Worm (Caenorhabditis elegans) whole organism, L4 larva: ENCODE results near the gene ZK402.2.
A peak's percentile ranks its signal among the peaks of the same experiment; 100 is the strongest.
"Not testable (repeated sequence)": the region's sequence is repeated elsewhere in the genome, so short reads cannot be mapped to it uniquely, and the experiment has no call there.

Source experiments
- D1046.2 ChIP-seq: fragments of 200-800 bp; sonication (Bioruptor generic); IDR thresholded peaks from 2 replicates; pipeline ENCODE4 v1.3.6; 2022; ENCODE audit warnings: missing genetic modification characterization, missing compliant biosample characterization
- F10B5.3 ChIP-seq: sonication (generic microtip); optimal IDR thresholded peaks from 2 replicates; lab custom pipeline; 2016; ENCODE audit warnings: mild to moderate bottlenecking, missing genetic modification characterization, missing compliant biosample characterization
- F26F4.8 ChIP-seq: fragments of 200-800 bp; sonication (Bioruptor generic); conservative IDR thresholded peaks from 2 replicates; pipeline ENCODE4 v1.3.6; 2022; ENCODE audit warnings: missing genetic modification characterization, missing compliant biosample characterization
- F49E8.2 ChIP-seq: sonication (generic microtip); optimal IDR thresholded peaks from 2 replicates; lab custom pipeline; 2016; ENCODE audit warnings: missing compliant biosample characterization, mild to moderate bottlenecking, missing genetic modification characterization, borderline replicate concordance
- T20F7.1 ChIP-seq: fragments of 200-800 bp; sonication (Bioruptor generic); optimal IDR thresholded peaks from 2 replicates; lab custom pipeline; 2018; ENCODE audit warnings: mild to moderate bottlenecking, missing genetic modification characterization, missing compliant biosample characterization
- Y48G9A.11 ChIP-seq: fragments of 200-800 bp; sonication (Bioruptor generic); IDR thresholded peaks from 2 replicates; pipeline ENCODE4 v1.3.6; 2022; ENCODE audit warnings: missing genetic modification reagents, missing genetic modification characterization, missing compliant biosample characterization
- Y5F2A.4 ChIP-seq: fragments of 200-800 bp; sonication (Bioruptor generic); optimal IDR thresholded peaks from 2 replicates; lab custom pipeline; 2018; ENCODE audit warnings: mild to moderate bottlenecking, missing genetic modification characterization, missing compliant biosample characterization
- Y75B8A.6 ChIP-seq: fragments of 200-800 bp; sonication (Bioruptor generic); IDR thresholded peaks from 2 replicates; pipeline ENCODE4 v1.3.6; 2022; ENCODE audit warnings: missing genetic modification reagents, missing genetic modification characterization, missing compliant biosample characterization
- ZK337.2 ChIP-seq: fragments of 200-800 bp; sonication (Bioruptor generic); IDR thresholded peaks from 2 replicates; pipeline ENCODE4 v1.3.6; 2022; ENCODE audit warnings: missing genetic modification reagents, missing genetic modification characterization, missing compliant biosample characterization
- aha-1 ChIP-seq: fragments of 150-350 bp; peaks from one replicate; lab custom pipeline; 2014; ENCODE audit warnings: missing biosample characterization, missing genetic modification characterization
- ceh-20 ChIP-seq: fragments of 200-800 bp; sonication (Bioruptor generic); IDR thresholded peaks from 2 replicates; pipeline ENCODE4 v1.3.6; 2022; ENCODE audit warnings: missing genetic modification reagents, missing genetic modification characterization, missing compliant biosample characterization
- ceh-28 ChIP-seq: fragments of 150-350 bp; optimal IDR thresholded peaks from 2 replicates; lab custom pipeline; 2014; ENCODE audit warnings: missing biosample characterization, missing genetic modification reagents, missing genetic modification characterization
- ceh-44 ChIP-seq: fragments of 200-800 bp; sonication (Bioruptor generic); IDR thresholded peaks from 2 replicates; pipeline ENCODE4 v1.3.6; 2022; ENCODE audit warnings: missing genetic modification reagents, missing genetic modification characterization, missing compliant biosample characterization
- ceh-82 ChIP-seq: sonication (generic microtip); optimal IDR thresholded peaks from 2 replicates; lab custom pipeline; 2017; ENCODE audit warnings: missing biosample characterization, missing genetic modification characterization
- ctbp-1 ChIP-seq: fragments of 200-800 bp; sonication (Bioruptor generic); IDR thresholded peaks from 2 replicates; pipeline ENCODE4 v1.3.6; 2022; ENCODE audit warnings: missing genetic modification reagents, missing genetic modification characterization, missing compliant biosample characterization
- daf-8 ChIP-seq: fragments of 200-800 bp; sonication (Bioruptor generic); IDR thresholded peaks from 2 replicates; pipeline ENCODE4 v1.3.6; 2022; ENCODE audit warnings: missing genetic modification characterization, missing compliant biosample characterization
- dmd-6 ChIP-seq: fragments of 200-800 bp; sonication (Bioruptor generic); IDR thresholded peaks from 2 replicates; pipeline ENCODE4 v1.3.6; 2022; ENCODE audit warnings: missing genetic modification reagents, missing genetic modification characterization, missing compliant biosample characterization
- duxl-1 ChIP-seq: sonication (generic microtip); optimal IDR thresholded peaks from 2 replicates; lab custom pipeline; 2016; ENCODE audit warnings: mild to moderate bottlenecking, missing genetic modification characterization, moderate library complexity, missing compliant biosample characterization; ENCODE audit not compliant: poor library complexity
- dve-1 ChIP-seq: sonication (generic microtip); optimal IDR thresholded peaks from 2 replicates; lab custom pipeline; 2017; ENCODE audit warnings: antibody characterized with exemption, mild to moderate bottlenecking, missing genetic modification characterization, missing compliant biosample characterization; ENCODE audit not compliant: insufficient read depth
- fos-1 ChIP-seq: fragments of 150-350 bp; optimal IDR thresholded peaks from 2 replicates; lab custom pipeline; 2014; ENCODE audit warnings: missing biosample characterization, missing genetic modification characterization
- gei-8 ChIP-seq: fragments of 200-800 bp; sonication (Bioruptor generic); optimal IDR thresholded peaks from 2 replicates; lab custom pipeline; 2018; ENCODE audit warnings: mild to moderate bottlenecking, missing genetic modification characterization, missing compliant biosample characterization
- hif-1 ChIP-seq, 2 experiments: sonication (generic microtip); optimal IDR thresholded peaks; 2 replicates each; lab custom pipeline; 2016 to 2017; ENCODE audit warnings: missing compliant biosample characterization in 2 of 2, missing genetic modification characterization in 2 of 2, missing genetic modification reagents in 2 of 2, missing genotype in 2 of 2, mild to moderate bottlenecking in 1 of 2
- hlh-11 ChIP-seq: fragments of 200-800 bp; sonication (Bioruptor generic); optimal IDR thresholded peaks from 2 replicates; lab custom pipeline; 2018; ENCODE audit warnings: mild to moderate bottlenecking, missing genetic modification characterization, missing compliant biosample characterization
- hmg-1.1 ChIP-seq: fragments of 200-800 bp; sonication (Bioruptor generic); IDR thresholded peaks from 2 replicates; pipeline ENCODE4 v1.3.6; 2022; ENCODE audit warnings: missing genetic modification reagents, missing genetic modification characterization, missing compliant biosample characterization
- lin-13 ChIP-seq: fragments of 150-350 bp; optimal IDR thresholded peaks from 2 replicates; lab custom pipeline; 2014; ENCODE audit warnings: missing biosample characterization, missing genetic modification reagents, missing genetic modification characterization
- lin-29 ChIP-seq: fragments of 200-800 bp; sonication (Bioruptor generic); IDR thresholded peaks from 2 replicates; pipeline ENCODE4 v1.3.6; 2022; ENCODE audit warnings: missing genetic modification reagents, missing genetic modification characterization, missing compliant biosample characterization
- lsy-2 ChIP-seq, 2 experiments: fragments of 150-350 bp in 1 of 2; sonication (generic microtip) in 1 of 2; optimal IDR thresholded peaks; 2 replicates each; lab custom pipeline; 2014 to 2017; ENCODE audit warnings: missing biosample characterization in 2 of 2, missing genetic modification characterization in 2 of 2
- mes-2 ChIP-seq: sonication (generic microtip); optimal IDR thresholded peaks from 2 replicates; lab custom pipeline; 2016; ENCODE audit warnings: missing genotype, mild to moderate bottlenecking, missing genetic modification characterization, missing compliant biosample characterization; ENCODE audit not compliant: poor library complexity, severe bottlenecking
- nhr-10 ChIP-seq: fragments of 150-350 bp; optimal IDR thresholded peaks from 2 replicates; lab custom pipeline; 2014; ENCODE audit warnings: missing biosample characterization, missing genetic modification characterization
- nhr-237 ChIP-seq: sonication (generic microtip); optimal IDR thresholded peaks from 2 replicates; lab custom pipeline; 2017; ENCODE audit warnings: missing biosample characterization, missing genetic modification characterization
- nhr-42 ChIP-seq: fragments of 200-800 bp; sonication (Bioruptor generic); IDR thresholded peaks from 2 replicates; pipeline ENCODE4 v1.3.6; 2022; ENCODE audit warnings: missing genetic modification characterization, missing compliant biosample characterization
- nhr-76 ChIP-seq: fragments of 150-350 bp; optimal IDR thresholded peaks from 2 replicates; lab custom pipeline; 2014; ENCODE audit warnings: missing biosample characterization, missing genetic modification characterization
- nhr-77 ChIP-seq: fragments of 150-350 bp; optimal IDR thresholded peaks from 2 replicates; lab custom pipeline; 2014; ENCODE audit warnings: missing biosample characterization, missing genetic modification characterization
- php-3 ChIP-seq: fragments of 200-800 bp; sonication (Bioruptor generic); IDR thresholded peaks from 2 replicates; pipeline ENCODE4 v1.3.6; 2022; ENCODE audit warnings: missing genetic modification reagents, missing genetic modification characterization, missing compliant biosample characterization
- saeg-2 ChIP-seq: fragments of 200-800 bp; sonication (Bioruptor generic); IDR thresholded peaks from 2 replicates; pipeline ENCODE4 v1.3.6; 2022; ENCODE audit warnings: missing genetic modification reagents, missing genetic modification characterization, missing compliant biosample characterization
- set-16 ChIP-seq: fragments of 200-800 bp; sonication (Bioruptor generic); IDR thresholded peaks from 2 replicates; pipeline ENCODE4 v1.3.6; 2022; ENCODE audit warnings: missing genetic modification reagents, missing genetic modification characterization, missing compliant biosample characterization
- skn-1 ChIP-seq: fragments of 150-350 bp; optimal IDR thresholded peaks from 2 replicates; lab custom pipeline; 2014; ENCODE audit warnings: missing biosample characterization, missing genetic modification characterization
- snpc-1.2 ChIP-seq: fragments of 200-800 bp; sonication (Bioruptor generic); IDR thresholded peaks from 2 replicates; pipeline ENCODE4 v1.3.6; 2022; ENCODE audit warnings: missing genetic modification reagents, missing genetic modification characterization, missing compliant biosample characterization
- spr-3 ChIP-seq: fragments of 200-800 bp; sonication (Bioruptor generic); optimal IDR thresholded peaks from 2 replicates; lab custom pipeline; 2018; ENCODE audit warnings: mild to moderate bottlenecking, missing genetic modification characterization, missing compliant biosample characterization
- tra-1 ChIP-seq: fragments of 200-800 bp; sonication (Bioruptor generic); IDR thresholded peaks from 2 replicates; pipeline ENCODE4 v1.3.6; 2022; ENCODE audit warnings: missing genetic modification reagents, missing genetic modification characterization, missing compliant biosample characterization
- zag-1 ChIP-seq: fragments of 150-350 bp; optimal IDR thresholded peaks from 2 replicates; lab custom pipeline; 2014; ENCODE audit warnings: missing biosample characterization, missing genetic modification characterization
- zfp-3 ChIP-seq: fragments of 200-800 bp; sonication (Bioruptor generic); conservative IDR thresholded peaks from 2 replicates; pipeline ENCODE4 v1.3.6; 2022; ENCODE audit warnings: missing genetic modification reagents, missing genetic modification characterization, missing compliant biosample characterization
- ztf-7 ChIP-seq: fragments of 150-350 bp; optimal IDR thresholded peaks from 2 replicates; lab custom pipeline; 2014; ENCODE audit warnings: missing biosample characterization, missing genetic modification characterization

Gene ZK402.2

ce11 chrX:1403444-1403843 lies at the start of gene ZK402.2:
Gene ZK402.2 (plus strand): TSS chrX:1403744.
- TF ChIP-seq ceh-44; F26F4.8 (GFP tag; lab: Robert Waterston, UW); duxl-1: not testable (repeated sequence)
- TF ChIP-seq, all 104 proteins: peak for 0; not testable (repeated sequence) for 104

- TF ChIP-seq nhr-76 (tag; lab: Kevin White, UChicago) (no peak), nhr-77 (no peak), hmg-1.1 (GFP tag; lab: Robert Waterston, UW) (no peak), ceh-20 (GFP tag; lab: Robert Waterston, UW) (no peak), nhr-10 (tag; lab: Kevin White, UChicago) (no peak), nhr-237 (tag; lab: Kevin White, UChicago) (no peak), ztf-7 (tag; lab: Kevin White, UChicago) (no peak), ceh-28 (tag; lab: Kevin White, UChicago) (no peak), skn-1 (no peak), T20F7.1 (GFP tag; lab: Kevin White, UChicago) (no peak), tra-1 (GFP tag; lab: Robert Waterston, UW) (no peak), set-16 (GFP tag; lab: Robert Waterston, UW) (no peak)
Measured at ce11 chrX:1358295-1358694, 45.2 kb upstream of the ZK402.2 start, which contains the start of gene F56C3.3. Gene F56C3.3 (minus strand): TSS chrX:1358395.

ce11 chrX:1360631-1361030 lies 42.9 kb upstream of the ZK402.2 start, which contains the start of gene F56C3.4:
Gene F56C3.4 (minus strand): TSS chrX:1360731.
- TF ChIP-seq nhr-77 (no peak), D1046.2 (no peak), ztf-7 (tag; lab: Kevin White, UChicago) (no peak), aha-1 (tag; lab: Kevin White, UChicago) (peak; percentile 89), tra-1 (GFP tag; lab: Robert Waterston, UW) (no peak), fos-1 (tag; lab: Kevin White, UChicago) (no peak), zfp-3 (no peak)

ce11 chrX:1367416-1367815 lies 36.1 kb upstream of the ZK402.2 start, which contains the start of gene dgn-2:
Gene dgn-2 (minus strand): TSS chrX:1367516.
- TF ChIP-seq ztf-7 (tag; lab: Kevin White, UChicago) (no peak), daf-8 (no peak), Y5F2A.4 (GFP tag; lab: Kevin White, UChicago) (no peak), ctbp-1 (GFP tag; lab: Robert Waterston, UW) (no peak), nhr-42 (GFP tag; lab: Robert Waterston, UW) (no peak)

- TF ChIP-seq spr-3 (GFP tag; lab: Kevin White, UChicago) (no peak), saeg-2 (no peak), D1046.2 (no peak), lsy-2 (tag; optimal IDR thresholded peaks at IDR 0.05; lab: Kevin White, UChicago) (no peak), ceh-82 (tag; lab: Kevin White, UChicago) (no peak), F10B5.3 (tag; lab: Kevin White, UChicago) (no peak), php-3 (no peak), hmg-1.1 (GFP tag; lab: Robert Waterston, UW) (peak; percentile 46), nhr-237 (tag; lab: Kevin White, UChicago) (no peak), lin-29 (GFP tag; lab: Robert Waterston, UW) (no peak), Y75B8A.6 (no peak), snpc-1.2 (GFP tag; lab: Robert Waterston, UW) (no peak), mes-2 (tag; lab: Kevin White, UChicago) (peak; percentile 49), dmd-6 (GFP tag; lab: Robert Waterston, UW) (no peak), lin-13 (GFP tag; lab: Kevin White, UChicago) (no peak), hif-1 (tag; optimal IDR thresholded peaks at IDR 0.05; lab: Kevin White, UChicago) (no peak), ctbp-1 (GFP tag; lab: Robert Waterston, UW) (no peak), gei-8 (GFP tag; lab: Kevin White, UChicago) (no peak), Y48G9A.11 (GFP tag; lab: Robert Waterston, UW) (no peak), ZK337.2 (GFP tag; lab: Robert Waterston, UW) (no peak), hlh-11 (no peak), F49E8.2 (tag; lab: Kevin White, UChicago) (no peak), dve-1 (tag; lab: Kevin White, UChicago) (no peak), zag-1 (tag; lab: Kevin White, UChicago) (no peak)
Measured at ce11 chrX:1370736-1371281, 32.7 kb upstream of the ZK402.2 start, which contains the start of gene F56C3.7. Gene F56C3.7 (minus strand): TSS chrX:1370786.
